Worm (Caenorhabditis elegans) whole organism, young adult: ENCODE measurements around the gene H40L08.7.

Experiments
- B0019.2 ChIP-seq: fragments of 200-800 bp; sonication (Bioruptor generic); conservative IDR thresholded peaks from 2 replicates; pipeline ENCODE4 v1.3.6; 2022; ENCODE audit warnings: missing genetic modification reagents, missing genetic modification characterization, missing compliant biosample characterization
- C06A6.2 ChIP-seq: fragments of 200-800 bp; sonication (Bioruptor generic); conservative IDR thresholded peaks from 2 replicates; pipeline ENCODE4 v1.3.6; 2022; ENCODE audit warnings: missing genetic modification characterization, missing compliant biosample characterization
- D2030.7 ChIP-seq: fragments of 200-800 bp; sonication (Bioruptor generic); IDR thresholded peaks from 2 replicates; pipeline ENCODE4 v1.3.6; 2022; ENCODE audit warnings: missing genetic modification reagents, missing genetic modification characterization, missing compliant biosample characterization
- F52B5.7 ChIP-seq: sonication (generic microtip); optimal IDR thresholded peaks from 2 replicates; lab custom pipeline; 2016; ENCODE audit warnings: mild to moderate bottlenecking, missing genetic modification characterization, missing compliant biosample characterization
- F55B11.4 ChIP-seq: sonication (generic microtip); optimal IDR thresholded peaks from 2 replicates; lab custom pipeline; 2016; ENCODE audit warnings: missing compliant biosample characterization, missing genetic modification characterization, borderline replicate concordance; ENCODE audit not compliant: insufficient read depth
- F57C9.4 ChIP-seq: sonication (generic microtip); optimal IDR thresholded peaks from 2 replicates; lab custom pipeline; 2017; ENCODE audit warnings: mild to moderate bottlenecking, missing genetic modification characterization, missing compliant biosample characterization
- K12H6.12 ChIP-seq: fragments of 200-800 bp; sonication (Bioruptor generic); optimal IDR thresholded peaks from 2 replicates; lab custom pipeline; 2018; ENCODE audit warnings: mild to moderate bottlenecking, missing genetic modification characterization, missing compliant biosample characterization
- T07F8.4 ChIP-seq: sonication (generic microtip); optimal IDR thresholded peaks from 2 replicates; lab custom pipeline; 2016; ENCODE audit warnings: mild to moderate bottlenecking, missing genetic modification characterization, moderate library complexity, missing compliant biosample characterization
- Y53G8AR.9 ChIP-seq: fragments of 200-800 bp; sonication (Bioruptor generic); conservative IDR thresholded peaks from 2 replicates; pipeline ENCODE4 v1.3.6; 2022; ENCODE audit warnings: missing genetic modification reagents, missing genetic modification characterization, missing compliant biosample characterization
- Y56A3A.18 ChIP-seq: fragments of 200-800 bp; sonication (Bioruptor generic); IDR thresholded peaks from 2 replicates; pipeline ENCODE4 v1.3.6; 2022; ENCODE audit warnings: missing genetic modification reagents, missing genetic modification characterization, missing compliant biosample characterization
- ZK185.1 ChIP-seq: sonication (generic microtip); optimal IDR thresholded peaks from 2 replicates; lab custom pipeline; 2016; ENCODE audit warnings: mild to moderate bottlenecking, missing genetic modification characterization, missing compliant biosample characterization; ENCODE audit not compliant: poor library complexity, severe bottlenecking
- akir-1 ChIP-seq: fragments of 200-800 bp; sonication (Bioruptor generic); optimal IDR thresholded peaks from 2 replicates; lab custom pipeline; 2018; ENCODE audit warnings: mild to moderate bottlenecking, missing genetic modification characterization, moderate library complexity, missing compliant biosample characterization
- athp-1 ChIP-seq: sonication (generic microtip); optimal IDR thresholded peaks from 2 replicates; lab custom pipeline; 2017; ENCODE audit warnings: mild to moderate bottlenecking, missing genetic modification characterization, missing compliant biosample characterization
- ccch-3 ChIP-seq: fragments of 200-800 bp; sonication (Bioruptor generic); optimal IDR thresholded peaks from 2 replicates; lab custom pipeline; 2018; ENCODE audit warnings: mild to moderate bottlenecking, missing genetic modification characterization, missing compliant biosample characterization
- ceh-40 ChIP-seq: fragments of 200-800 bp; sonication (Bioruptor generic); IDR thresholded peaks from 2 replicates; pipeline ENCODE4 v1.3.6; 2022; ENCODE audit warnings: missing genetic modification characterization, missing compliant biosample characterization
- ceh-58 ChIP-seq: fragments of 200-800 bp; sonication (Bioruptor generic); IDR thresholded peaks from 2 replicates; pipeline ENCODE4 v1.3.6; 2022; ENCODE audit warnings: missing genetic modification characterization, missing compliant biosample characterization
- chd-7 ChIP-seq: sonication (generic microtip); optimal IDR thresholded peaks from 2 replicates; lab custom pipeline; 2016; ENCODE audit warnings: mild to moderate bottlenecking, missing genetic modification characterization, moderate library complexity, missing compliant biosample characterization
- die-1 ChIP-seq: sonication (generic microtip); optimal IDR thresholded peaks from 2 replicates; lab custom pipeline; 2016; ENCODE audit warnings: missing genotype, mild to moderate bottlenecking, missing genetic modification characterization, missing compliant biosample characterization
- egrh-3 ChIP-seq: fragments of 200-800 bp; sonication (Bioruptor generic); IDR thresholded peaks from 2 replicates; pipeline ENCODE4 v1.3.6; 2022; ENCODE audit warnings: missing genetic modification reagents, missing genetic modification characterization, missing compliant biosample characterization
- lin-26 ChIP-seq: fragments of 200-800 bp; sonication (Bioruptor generic); IDR thresholded peaks from 2 replicates; pipeline ENCODE4 v1.3.6; 2022; ENCODE audit warnings: missing genetic modification reagents, missing genetic modification characterization, missing compliant biosample characterization
- lin-35 ChIP-seq, 3 experiments: fragments of 150-350 bp in 2 of 3; sonication (generic microtip) in 1 of 3; optimal IDR thresholded peaks; 2 replicates each; lab custom pipeline; 2014 to 2018; ENCODE audit warnings: missing biosample characterization in 3 of 3, missing genetic modification characterization in 3 of 3, missing genetic modification reagents in 3 of 3
- lsl-1 ChIP-seq: fragments of 200-800 bp; sonication (Bioruptor generic); optimal IDR thresholded peaks from 2 replicates; lab custom pipeline; 2018; ENCODE audit warnings: mild to moderate bottlenecking, missing genetic modification characterization, moderate library complexity, missing compliant biosample characterization
- madf-8 ChIP-seq: fragments of 200-800 bp; sonication (Bioruptor generic); conservative IDR thresholded peaks from 2 replicates; pipeline ENCODE4 v1.3.6; 2022; ENCODE audit warnings: missing genetic modification reagents, missing genetic modification characterization, missing compliant biosample characterization
- nhr-179 ChIP-seq: sonication (generic microtip); optimal IDR thresholded peaks from 2 replicates; lab custom pipeline; 2016; ENCODE audit warnings: mild to moderate bottlenecking, missing genetic modification characterization, missing compliant biosample characterization
- nhr-27 ChIP-seq: fragments of 200-800 bp; sonication (Bioruptor generic); optimal IDR thresholded peaks from 2 replicates; lab custom pipeline; 2018; ENCODE audit warnings: mild to moderate bottlenecking, missing genetic modification characterization, moderate library complexity, missing compliant biosample characterization
- nhr-90 ChIP-seq: sonication (generic microtip); optimal IDR thresholded peaks from 2 replicates; lab custom pipeline; 2016; ENCODE audit warnings: missing genotype, mild to moderate bottlenecking, missing genetic modification characterization, missing compliant biosample characterization
- sdz-38 ChIP-seq: sonication (generic microtip); optimal IDR thresholded peaks from 2 replicates; lab custom pipeline; 2016; ENCODE audit warnings: missing genotype, missing genetic modification characterization, missing compliant biosample characterization
- snpc-1.1 ChIP-seq: sonication (generic microtip); optimal IDR thresholded peaks from 2 replicates; lab custom pipeline; 2017; ENCODE audit warnings: missing genetic modification characterization, mild to moderate bottlenecking, missing compliant biosample characterization, antibody characterized with exemption, moderate library complexity, missing genotype, missing genetic modification reagents; ENCODE audit not compliant: insufficient read depth
- snpc-1.3 ChIP-seq: sonication (generic microtip); optimal IDR thresholded peaks from 2 replicates; lab custom pipeline; 2017; ENCODE audit warnings: missing genetic modification characterization, mild to moderate bottlenecking, missing compliant biosample characterization, antibody characterized with exemption, moderate library complexity, missing genotype, missing genetic modification reagents; ENCODE audit not compliant: insufficient read depth
- tbx-9 ChIP-seq: sonication (generic microtip); optimal IDR thresholded peaks from 2 replicates; lab custom pipeline; 2016; ENCODE audit warnings: borderline replicate concordance, missing genetic modification characterization, inconsistent platforms, missing compliant biosample characterization
- ztf-18 ChIP-seq: sonication (generic microtip); optimal IDR thresholded peaks from 2 replicates; lab custom pipeline; 2016; ENCODE audit warnings: missing genotype, mild to moderate bottlenecking, missing genetic modification characterization, missing compliant biosample characterization
- ztf-22 ChIP-seq: fragments of 200-800 bp; sonication (Bioruptor generic); optimal IDR thresholded peaks from 2 replicates; lab custom pipeline; 2018; ENCODE audit warnings: mild to moderate bottlenecking, missing genetic modification characterization, moderate library complexity, missing compliant biosample characterization
- ztf-25 ChIP-seq: fragments of 200-800 bp; sonication (Bioruptor generic); IDR thresholded peaks from 2 replicates; pipeline ENCODE4 v1.3.6; 2022; ENCODE audit warnings: missing genetic modification reagents, missing genetic modification characterization, missing compliant biosample characterization
- ztf-3 ChIP-seq: fragments of 200-800 bp; sonication (Bioruptor generic); optimal IDR thresholded peaks from 2 replicates; lab custom pipeline; 2018; ENCODE audit warnings: mild to moderate bottlenecking, missing genetic modification characterization, missing compliant biosample characterization
- ztf-6 ChIP-seq: fragments of 200-800 bp; sonication (Bioruptor generic); IDR thresholded peaks from 2 replicates; pipeline ENCODE4 v1.3.6; 2022; ENCODE audit warnings: missing genetic modification reagents, missing genetic modification characterization, missing compliant biosample characterization

The H40L08.7 gene

DNA sequence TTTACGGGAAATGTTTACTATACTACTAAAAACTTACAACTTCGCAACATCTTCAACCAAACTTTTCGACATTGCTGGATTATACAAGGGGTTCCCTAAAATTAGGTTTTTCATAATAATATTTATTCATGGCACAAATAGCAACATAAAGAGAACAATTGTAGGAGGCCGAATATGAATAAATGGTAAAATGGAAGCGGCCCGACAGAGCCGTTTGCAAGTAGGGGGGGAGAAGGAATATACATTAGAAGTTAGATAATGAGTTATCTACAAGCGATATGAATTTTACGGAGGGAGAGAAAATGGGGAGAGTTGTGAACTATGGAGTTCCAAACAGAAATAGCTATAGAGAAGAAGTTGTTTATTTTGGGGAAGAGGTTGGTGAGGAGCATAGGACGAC lies 17.2 kb downstream of the H40L08.7 start, which contains the start of gene fbxa-96:
Gene fbxa-96 (minus strand): TSS at position 101 of the 400 bp plus-strand sequence.
- TF ChIP-seq K12H6.12 (tag; lab: Kevin White, UChicago) (no peak), tbx-9 (no peak), lsl-1 (GFP tag; lab: Kevin White, UChicago) (no peak), ztf-25 (GFP tag; lab: Robert Waterston, UW) (no peak), snpc-1.1 (no peak), ztf-3 (GFP tag; lab: Kevin White, UChicago) (no peak), egrh-3 (GFP tag; lab: Robert Waterston, UW) (no peak), ztf-6 (GFP tag; lab: Robert Waterston, UW) (no peak), C06A6.2 (GFP tag; lab: Robert Waterston, UW) (no peak), ceh-40 (GFP tag; lab: Robert Waterston, UW) (no peak), madf-8 (GFP tag; lab: Robert Waterston, UW) (no peak), chd-7 (tag; lab: Kevin White, UChicago) (no peak)

DNA sequence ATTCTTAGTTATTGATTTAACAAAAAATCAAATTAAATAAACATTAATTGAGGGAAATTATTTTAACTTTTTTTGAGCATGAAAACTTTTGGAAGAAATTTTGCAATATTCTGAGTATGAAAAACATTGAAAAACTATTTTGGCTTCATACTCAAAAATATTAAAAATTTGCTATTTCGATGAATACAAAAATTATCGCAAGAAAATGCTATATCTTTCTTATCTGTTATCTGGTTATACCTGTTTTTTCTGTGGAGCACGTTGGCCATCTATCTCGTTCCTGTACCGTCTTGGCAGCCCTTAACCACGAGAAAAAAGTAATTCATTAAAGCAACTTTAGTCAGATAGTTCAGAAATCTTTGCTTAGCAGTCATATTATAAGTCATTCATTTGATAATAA lies 19.6 kb downstream of the H40L08.7 start:
- TF ChIP-seq nhr-90 (tag; lab: Kevin White, UChicago) (no peak), sdz-38 (tag; lab: Kevin White, UChicago) (no peak), Y53G8AR.9 (no peak)

ce11 chrX:15056737-15057136 lies 20.8 kb downstream of the H40L08.7 start, which contains the start of gene H03G16.5:
H03G16.5 (minus strand) TSS chrX:15056837.
- no peak for TF ChIP-seq athp-1 (tag; lab: Kevin White, UChicago)
- no peak for TF ChIP-seq F52B5.7 (tag; lab: Kevin White, UChicago)
- no peak for TF ChIP-seq egrh-3 (GFP tag; lab: Robert Waterston, UW)
- TF ChIP-seq nhr-27 = no peak
- no peak for TF ChIP-seq nhr-90 (tag; lab: Kevin White, UChicago)
- no peak for TF ChIP-seq ztf-18 (tag; lab: Kevin White, UChicago)
- TF ChIP-seq, all 124 proteins: peak for 0

DNA sequence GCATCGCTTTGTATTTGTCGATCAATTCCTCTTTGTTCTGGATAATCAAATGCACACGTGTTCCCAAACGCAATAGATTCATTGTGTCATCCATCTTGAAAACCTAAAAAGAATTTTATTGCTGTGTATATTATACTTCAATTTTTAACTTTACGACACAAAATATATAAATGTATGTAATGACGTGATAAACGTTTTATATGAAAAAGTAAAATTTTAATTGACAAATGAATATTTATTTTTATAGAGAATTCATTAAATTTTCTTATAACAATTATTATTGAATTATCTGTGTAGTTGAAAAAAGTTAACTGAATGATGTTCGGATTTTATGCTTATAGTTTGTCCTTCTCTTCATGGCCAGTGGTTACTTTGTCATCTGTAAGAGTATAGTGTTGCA lies 21.6 kb downstream of the H40L08.7 start, which contains the start of gene H03G16.7:
Gene H03G16.7 (minus strand): TSS at position 101 of the 400 bp plus-strand sequence.
- TF ChIP-seq lin-35 (GFP tag; optimal IDR thresholded peaks at IDR 0.05; lab: Kevin White, UChicago) (no peak), ccch-3 (no peak), F55B11.4 (tag; lab: Kevin White, UChicago) (no peak), T07F8.4 (no peak), ZK185.1 (tag; lab: Kevin White, UChicago) (no peak), lin-26 (GFP tag; lab: Robert Waterston, UW) (no peak), die-1 (tag; lab: Kevin White, UChicago) (no peak), ztf-22 (no peak), nhr-179 (tag; lab: Kevin White, UChicago) (no peak), B0019.2 (no peak), F57C9.4 (tag; lab: Kevin White, UChicago) (no peak), D2030.7 (GFP tag; lab: Robert Waterston, UW) (no peak), snpc-1.3 (tag; lab: Kevin White, UChicago) (no peak), akir-1 (GFP tag; lab: Kevin White, UChicago) (no peak), ceh-58 (GFP tag; lab: Robert Waterston, UW) (no peak), Y56A3A.18 (GFP tag; lab: Robert Waterston, UW) (no peak), C06A6.2 (GFP tag; lab: Robert Waterston, UW) (no peak)
- TF ChIP-seq, all 124 proteins: peak for 0
